Worm (Caenorhabditis elegans) whole organism, L4 larva: ENCODE measurements around the gene F11D5.5.

ENCODE experiments used
- D1046.2 ChIP-seq: fragments of 200-800 bp; sonication (Bioruptor generic); IDR thresholded peaks from 2 replicates; pipeline ENCODE4 v1.3.6; 2022; ENCODE audit warnings: missing genetic modification characterization, missing compliant biosample characterization
- R02D3.7 ChIP-seq: fragments of 150-350 bp; sonication (generic microtip); optimal IDR thresholded peaks from 3 replicates; lab custom pipeline; 2014; ENCODE audit warnings: missing biosample characterization, missing genetic modification characterization
- T20F7.1 ChIP-seq: fragments of 200-800 bp; sonication (Bioruptor generic); optimal IDR thresholded peaks from 2 replicates; lab custom pipeline; 2018; ENCODE audit warnings: mild to moderate bottlenecking, missing genetic modification characterization, missing compliant biosample characterization
- Y75B8A.6 ChIP-seq: fragments of 200-800 bp; sonication (Bioruptor generic); IDR thresholded peaks from 2 replicates; pipeline ENCODE4 v1.3.6; 2022; ENCODE audit warnings: missing genetic modification reagents, missing genetic modification characterization, missing compliant biosample characterization
- aha-1 ChIP-seq: fragments of 150-350 bp; peaks from one replicate; lab custom pipeline; 2014; ENCODE audit warnings: missing biosample characterization, missing genetic modification characterization
- aly-2 ChIP-seq: sonication (generic microtip); optimal IDR thresholded peaks from 2 replicates; lab custom pipeline; 2018; ENCODE audit warnings: missing biosample characterization, missing genetic modification characterization
- ama-1 ChIP-seq: fragments of 150-350 bp; optimal IDR thresholded peaks from 2 replicates; lab custom pipeline; 2014; ENCODE audit warnings: inconsistent platforms, mixed read lengths
- arid-1 ChIP-seq: fragments of 200-800 bp; sonication (Bioruptor generic); conservative IDR thresholded peaks from 2 replicates; pipeline ENCODE4 v1.3.6; 2022; ENCODE audit warnings: missing genetic modification reagents, missing genetic modification characterization, missing compliant biosample characterization
- ceh-82 ChIP-seq: sonication (generic microtip); optimal IDR thresholded peaks from 2 replicates; lab custom pipeline; 2017; ENCODE audit warnings: missing biosample characterization, missing genetic modification characterization
- daf-16 ChIP-seq, 3 experiments: sonication (generic microtip); optimal IDR thresholded peaks; 2 replicates each; lab custom pipeline; 2016 to 2017; ENCODE audit warnings: missing genetic modification characterization in 3 of 3, missing genetic modification reagents in 3 of 3, mild to moderate bottlenecking in 2 of 3, missing compliant biosample characterization in 2 of 3, missing biosample characterization in 1 of 3, moderate library complexity in 1 of 3
- daf-19 ChIP-seq: fragments of 200-800 bp; sonication (Bioruptor generic); conservative IDR thresholded peaks from 2 replicates; pipeline ENCODE4 v1.3.6; 2022; ENCODE audit warnings: missing genetic modification characterization, missing compliant biosample characterization
- dmd-6 ChIP-seq: fragments of 200-800 bp; sonication (Bioruptor generic); IDR thresholded peaks from 2 replicates; pipeline ENCODE4 v1.3.6; 2022; ENCODE audit warnings: missing genetic modification reagents, missing genetic modification characterization, missing compliant biosample characterization
- fkh-10 ChIP-seq: fragments of 150-350 bp; optimal IDR thresholded peaks from 2 replicates; lab custom pipeline; 2014; ENCODE audit warnings: missing biosample characterization, missing genetic modification reagents, missing genetic modification characterization
- hlh-11 ChIP-seq: fragments of 200-800 bp; sonication (Bioruptor generic); optimal IDR thresholded peaks from 2 replicates; lab custom pipeline; 2018; ENCODE audit warnings: mild to moderate bottlenecking, missing genetic modification characterization, missing compliant biosample characterization
- hmg-1.1 ChIP-seq: fragments of 200-800 bp; sonication (Bioruptor generic); IDR thresholded peaks from 2 replicates; pipeline ENCODE4 v1.3.6; 2022; ENCODE audit warnings: missing genetic modification reagents, missing genetic modification characterization, missing compliant biosample characterization
- jun-1 ChIP-seq: fragments of 150-350 bp; optimal IDR thresholded peaks from 2 replicates; lab custom pipeline; 2014; ENCODE audit warnings: missing biosample characterization, missing genetic modification reagents, missing genetic modification characterization
- lir-3 ChIP-seq: sonication (generic microtip); optimal IDR thresholded peaks from 2 replicates; lab custom pipeline; 2016; ENCODE audit warnings: mild to moderate bottlenecking, missing genetic modification characterization, missing compliant biosample characterization
- madf-5 ChIP-seq, 2 experiments: fragments of 200-800 bp; sonication (Bioruptor generic); IDR thresholded peaks; 2 replicates each; pipeline ENCODE4 v1.3.6; 2022; ENCODE audit warnings: missing compliant biosample characterization in 2 of 2, missing genetic modification characterization in 2 of 2
- mxl-2 ChIP-seq: fragments of 200-800 bp; sonication (Bioruptor generic); conservative IDR thresholded peaks from 2 replicates; pipeline ENCODE4 v1.3.6; 2022; ENCODE audit warnings: missing genetic modification reagents, missing genetic modification characterization, missing compliant biosample characterization
- nhr-25 ChIP-seq: sonication (generic microtip); optimal IDR thresholded peaks from 2 replicates; lab custom pipeline; 2017; ENCODE audit warnings: missing genetic modification characterization, mild to moderate bottlenecking, missing compliant biosample characterization, antibody characterized with exemption, moderate library complexity, borderline replicate concordance; ENCODE audit not compliant: insufficient read depth
- nhr-28 ChIP-seq: fragments of 150-350 bp; optimal IDR thresholded peaks from 2 replicates; lab custom pipeline; 2014; ENCODE audit warnings: missing biosample characterization, missing genetic modification characterization
- nhr-41 ChIP-seq: fragments of 200-800 bp; sonication (Bioruptor generic); IDR thresholded peaks from 2 replicates; pipeline ENCODE4 v1.3.6; 2022; ENCODE audit warnings: missing genetic modification reagents, missing genetic modification characterization, missing compliant biosample characterization
- php-3 ChIP-seq: fragments of 200-800 bp; sonication (Bioruptor generic); IDR thresholded peaks from 2 replicates; pipeline ENCODE4 v1.3.6; 2022; ENCODE audit warnings: missing genetic modification reagents, missing genetic modification characterization, missing compliant biosample characterization
- pqm-1 ChIP-seq: sonication (generic microtip); optimal IDR thresholded peaks from 2 replicates; lab custom pipeline; 2017; ENCODE audit warnings: missing biosample characterization, missing genetic modification characterization
- sdz-12 ChIP-seq: fragments of 200-800 bp; sonication (Bioruptor generic); optimal IDR thresholded peaks from 2 replicates; lab custom pipeline; 2018; ENCODE audit warnings: mild to moderate bottlenecking, missing genetic modification characterization, missing compliant biosample characterization
- snpc-4 ChIP-seq: fragments of 150-350 bp; optimal IDR thresholded peaks from 2 replicates; lab custom pipeline; 2014; ENCODE audit warnings: missing biosample characterization, missing genetic modification characterization
- tra-1 ChIP-seq: fragments of 200-800 bp; sonication (Bioruptor generic); IDR thresholded peaks from 2 replicates; pipeline ENCODE4 v1.3.6; 2022; ENCODE audit warnings: missing genetic modification reagents, missing genetic modification characterization, missing compliant biosample characterization
- unc-39 ChIP-seq: sonication (generic microtip); optimal IDR thresholded peaks from 2 replicates; lab custom pipeline; 2017; ENCODE audit warnings: missing biosample characterization, missing genetic modification characterization
- unc-62 ChIP-seq, 3 experiments: fragments of 150-350 bp in 1 of 3; sonication (generic microtip); optimal IDR thresholded peaks in 2 of 3; peaks in 1 of 3; 1 replicate in 1 of 3; 2 replicates in 2 of 3; lab custom pipeline; 2014 to 2017; ENCODE audit warnings: missing biosample characterization in 3 of 3, missing genetic modification characterization in 3 of 3, missing genetic modification reagents in 3 of 3, missing genotype in 1 of 3
- zag-1 ChIP-seq: fragments of 150-350 bp; optimal IDR thresholded peaks from 2 replicates; lab custom pipeline; 2014; ENCODE audit warnings: missing biosample characterization, missing genetic modification characterization
- zfp-2 ChIP-seq: sonication (generic microtip); optimal IDR thresholded peaks from 2 replicates; lab custom pipeline; 2016; ENCODE audit warnings: mild to moderate bottlenecking, missing genetic modification characterization, missing compliant biosample characterization
- zfp-3 ChIP-seq: fragments of 200-800 bp; sonication (Bioruptor generic); conservative IDR thresholded peaks from 2 replicates; pipeline ENCODE4 v1.3.6; 2022; ENCODE audit warnings: missing genetic modification reagents, missing genetic modification characterization, missing compliant biosample characterization
- zip-11 ChIP-seq: fragments of 200-800 bp; sonication (Bioruptor generic); IDR thresholded peaks from 2 replicates; pipeline ENCODE4 v1.3.6; 2022; ENCODE audit warnings: missing genetic modification characterization, missing compliant biosample characterization
- zip-2 ChIP-seq: fragments of 150-350 bp; optimal IDR thresholded peaks from 2 replicates; lab custom pipeline; 2014; ENCODE audit warnings: missing biosample characterization, missing genetic modification characterization

The F11D5.5 gene

ce11 chrX:3271673-3272072, 30.2 kb upstream of the F11D5.5 start, which contains the start of gene K09C4.9:
TSS of gene K09C4.9 (minus strand) at chrX:3271773.
- TF ChIP-seq madf-5 (GFP tag; IDR thresholded peaks at IDR 0.05; lab: Robert Waterston, UW) (no peak), mxl-2 (GFP tag; lab: Robert Waterston, UW) (no peak), arid-1 (GFP tag; lab: Robert Waterston, UW) (no peak), zag-1 (tag; lab: Kevin White, UChicago) (no peak), unc-39 (tag; lab: Kevin White, UChicago) (no peak), D1046.2 (no peak), fkh-10 (GFP tag; lab: Kevin White, UChicago) (no peak), unc-62 (GFP tag; optimal IDR thresholded peaks at IDR 0.05 in 1 of 2; lab: Kevin White, UChicago) (no peak), unc-62 (tag; optimal IDR thresholded peaks at IDR 0.05; lab: Kevin White, UChicago) (no peak), sdz-12 (GFP tag; lab: Kevin White, UChicago) (no peak), snpc-4 (tag; lab: Kevin White, UChicago) (no peak), jun-1 (tag; lab: Kevin White, UChicago) (no peak)

ce11 chrX:3272580-3272979, 29.3 kb upstream of the F11D5.5 start, which contains the start of gene K09C4.7:
TSS of gene K09C4.7 (plus strand) at chrX:3272880.
- no peak for TF ChIP-seq tra-1 (GFP tag; lab: Robert Waterston, UW)
- no peak for TF ChIP-seq hmg-1.1

ce11 chrX:3280130-3280529, 21.7 kb upstream of the F11D5.5 start, which contains the start of gene K09C4.10:
TSS of gene K09C4.10 (minus strand) at chrX:3280230.
- TF ChIP-seq dmd-6 (GFP tag; lab: Robert Waterston, UW) (no peak), T20F7.1 (GFP tag; lab: Kevin White, UChicago) (no peak), zip-11 (GFP tag; lab: Robert Waterston, UW) (no peak), lir-3 (tag; lab: Kevin White, UChicago) (no peak), aly-2 (tag; lab: Kevin White, UChicago) (no peak), ama-1 (no peak), nhr-25 (tag; lab: Kevin White, UChicago) (no peak), daf-19 (GFP tag; lab: Robert Waterston, UW) (no peak)

DNA sequence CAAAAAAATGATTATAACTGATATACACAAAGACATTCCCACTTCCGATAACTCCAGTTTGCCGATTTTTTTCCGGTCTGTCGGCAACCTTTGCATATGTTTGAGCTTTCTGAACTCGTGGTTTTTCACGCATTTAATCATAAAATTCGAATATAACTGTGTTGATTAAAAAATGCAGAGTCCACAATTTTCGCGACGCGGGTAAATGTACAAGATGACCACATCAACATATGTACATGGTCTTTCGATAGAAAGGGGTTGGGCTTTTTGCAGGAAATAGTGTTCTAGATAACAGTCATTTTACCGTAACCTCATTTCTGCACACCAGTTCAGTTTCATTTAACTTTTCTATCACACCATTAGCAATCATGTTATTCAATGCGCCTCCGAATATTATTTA, 19.6 kb upstream of the F11D5.5 start, which contains the start of gene K09C4.5:
K09C4.5 (plus strand) TSS at position 326 of the 400 bp plus-strand sequence.
- TF ChIP-seq zfp-3 (GFP tag; lab: Robert Waterston, UW) = no peak
- peak; percentile 62 for TF ChIP-seq nhr-28 (tag; lab: Kevin White, UChicago)
- no peak for TF ChIP-seq dmd-6 (GFP tag; lab: Robert Waterston, UW)
- TF ChIP-seq ceh-82 (tag; lab: Kevin White, UChicago) = no peak
- TF ChIP-seq unc-62 (GFP tag; optimal IDR thresholded peaks at IDR 0.05 in 1 of 2; lab: Kevin White, UChicago) = no peak
- no peak for TF ChIP-seq unc-62 (tag; optimal IDR thresholded peaks at IDR 0.05; lab: Kevin White, UChicago)
- TF ChIP-seq php-3 (GFP tag; lab: Robert Waterston, UW) = no peak
- TF ChIP-seq D1046.2 = no peak
- peak; percentile 13 for TF ChIP-seq aha-1
- no peak for TF ChIP-seq unc-39 (tag; lab: Kevin White, UChicago)
- TF ChIP-seq aly-2 (tag; lab: Kevin White, UChicago) = no peak
- TF ChIP-seq Y75B8A.6 (GFP tag; lab: Robert Waterston, UW) = no peak
- TF ChIP-seq zfp-2 (tag; lab: Kevin White, UChicago) = no peak
- no peak for TF ChIP-seq R02D3.7
- peak; percentile 13 for TF ChIP-seq hlh-11 (tag; lab: Kevin White, UChicago)
- peak; percentile 37 for TF ChIP-seq pqm-1 (tag; lab: Kevin White, UChicago)
- TF ChIP-seq zip-2 = no peak
- no peak for TF ChIP-seq nhr-41 (GFP tag; lab: Robert Waterston, UW)
- TF ChIP-seq daf-16 (GFP tag; optimal IDR thresholded peaks at IDR 0.05; lab: Kevin White, UChicago) = no peak
- peak; percentile 64 for TF ChIP-seq daf-16 (tag; optimal IDR thresholded peaks at IDR 0.05; lab: Kevin White, UChicago)
